Worm (Caenorhabditis elegans) whole organism, L2 larva: ENCODE data around the gene pgp-13.

Experiments used
- Y55F3AM.14 ChIP-seq: fragments of 200-800 bp; sonication (Bioruptor generic); optimal IDR thresholded peaks from 2 replicates; lab custom pipeline; 2018; ENCODE audit warnings: mild to moderate bottlenecking, missing genetic modification characterization, missing compliant biosample characterization
- ZK546.5 ChIP-seq: sonication (generic microtip); optimal IDR thresholded peaks from 2 replicates; lab custom pipeline; 2017; ENCODE audit warnings: missing biosample characterization, missing genetic modification characterization
- dmd-4 ChIP-seq: sonication (generic microtip); optimal IDR thresholded peaks from 2 replicates; lab custom pipeline; 2017; ENCODE audit warnings: missing biosample characterization, missing genetic modification characterization
- elt-3 ChIP-seq: sonication (generic microtip); optimal IDR thresholded peaks from 2 replicates; lab custom pipeline; 2017; ENCODE audit warnings: missing biosample characterization, missing genetic modification characterization
- lin-11 ChIP-seq: fragments of 150-350 bp; sonication (generic microtip); optimal IDR thresholded peaks from 2 replicates; lab custom pipeline; 2014; ENCODE audit warnings: missing biosample characterization, missing genetic modification characterization, inconsistent platforms, mixed read lengths
- nhr-237 ChIP-seq: fragments of 150-350 bp; optimal IDR thresholded peaks from 2 replicates; lab custom pipeline; 2014; ENCODE audit warnings: missing biosample characterization, missing genetic modification characterization
- skn-1 ChIP-seq: sonication (generic microtip); optimal IDR thresholded peaks from 2 replicates; lab custom pipeline; 2017; ENCODE audit warnings: missing biosample characterization, missing genetic modification characterization
- snpc-4 ChIP-seq: fragments of 150-350 bp; optimal IDR thresholded peaks from 2 replicates; lab custom pipeline; 2014; ENCODE audit warnings: missing biosample characterization, missing genetic modification characterization
- unc-39 ChIP-seq: fragments of 150-350 bp; optimal IDR thresholded peaks from 2 replicates; lab custom pipeline; 2014; ENCODE audit warnings: missing biosample characterization, missing genetic modification characterization

DNA sequence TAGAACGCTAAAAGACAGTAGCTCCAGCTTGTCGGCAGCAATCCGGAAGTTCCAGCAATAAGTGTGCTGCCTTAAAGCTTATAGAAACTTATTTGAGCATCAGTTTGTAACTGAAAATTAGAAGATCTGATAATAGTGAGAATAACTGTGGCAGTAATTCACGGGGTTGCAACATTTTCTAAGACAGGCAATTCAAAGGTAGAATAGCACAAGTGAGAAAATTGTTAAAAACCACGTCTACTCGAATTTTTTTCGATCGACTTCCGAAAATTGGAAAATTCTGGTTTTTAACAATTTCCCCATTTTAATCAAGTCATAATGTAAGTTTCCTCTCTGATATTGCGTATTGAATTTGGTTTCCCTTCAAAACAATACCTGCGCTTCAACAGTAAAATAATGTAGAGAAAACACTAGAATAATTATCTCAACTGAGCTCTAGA lies 45.4 kb upstream of the pgp-13 start:
- no peak for TF ChIP-seq elt-3 (tag; lab: Kevin White, UChicago)
- no peak for TF ChIP-seq dmd-4 (tag; lab: Kevin White, UChicago)
- no peak for TF ChIP-seq skn-1 (tag; lab: Kevin White, UChicago)
- TF ChIP-seq nhr-237 (tag; lab: Kevin White, UChicago), result no peak
- no peak for TF ChIP-seq snpc-4
- TF ChIP-seq unc-39 (tag; lab: Kevin White, UChicago), result no peak
- no peak for TF ChIP-seq lin-11 (tag; lab: Kevin White, UChicago)
- no peak for TF ChIP-seq ZK546.5 (tag; lab: Kevin White, UChicago)
- no peak for TF ChIP-seq Y55F3AM.14 (GFP tag; lab: Kevin White, UChicago)
